In the genomic region with DNA sequence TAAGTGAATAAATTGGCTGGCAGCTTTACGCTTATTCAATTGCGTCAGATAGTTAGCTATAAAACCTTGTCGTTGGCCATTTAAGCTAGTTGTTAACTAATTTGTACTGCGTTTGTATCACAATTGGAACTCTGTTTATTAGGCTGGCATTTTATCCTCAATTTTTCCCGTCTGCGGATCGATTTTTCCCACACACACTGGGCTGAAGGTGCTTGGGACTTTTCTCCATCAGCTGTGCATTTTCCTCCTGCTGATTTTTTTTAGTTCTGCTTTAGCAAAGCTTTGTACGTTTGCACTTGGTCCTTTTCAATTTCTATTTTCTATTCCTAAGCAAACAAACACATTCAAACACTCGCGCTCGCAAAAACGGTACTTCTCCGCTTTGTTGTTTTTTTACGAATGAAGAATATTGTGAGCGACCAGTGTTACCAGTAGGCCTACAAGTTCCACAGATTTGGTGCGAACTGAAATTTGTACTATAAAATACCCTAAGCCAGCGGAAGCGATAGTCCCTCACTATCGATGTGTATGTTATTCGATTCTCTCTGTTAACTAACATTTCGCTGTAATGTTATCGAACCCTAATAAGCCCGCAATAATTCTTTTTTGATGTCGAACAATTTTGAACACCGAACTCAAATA, we compare ENCODE assay signal across 3 fruit fly cellular contexts.
TF ChIP-seq lines count a peak whose summit lies in the region.

No protein-coding gene starts in this region.

TF ChIP-seq in whole organism, adult, 20 proteins besides CTCF, POLR2A, EP300 and RAD21 (continued from another document):
- TF ChIP-seq cnc (optimal IDR thresholded peaks at IDR 0.05; lab: Kevin White, UChicago), result no peak
- no peak for TF ChIP-seq tj (GFP tag; optimal IDR thresholded peaks at IDR 0.05; lab: Kevin White, UChicago)
- no peak for TF ChIP-seq Crg-1 (GFP tag; optimal IDR thresholded peaks at IDR 0.05; lab: Kevin White, UChicago)

TF ChIP-seq in whole organism, embryonic, 481 proteins besides CTCF, POLR2A, EP300 and RAD21 (continued from another document and continues in another):
- TF ChIP-seq Dip2 (GFP tag; IDR thresholded peaks at IDR 0.05; lab: Robert Waterston, UW) (no peak), CG15514 (GFP tag; optimal IDR thresholded peaks at IDR 0.05; lab: Kevin White, UChicago) (peak; percentile 97), Lim3 (GFP tag; IDR thresholded peaks at IDR 0.05; lab: Robert Waterston, UW) (no peak), CG18599 (GFP tag; optimal IDR thresholded peaks at IDR 0.05; lab: Kevin White, UChicago) (peak; percentile 58), psq (GFP tag; optimal IDR thresholded peaks at IDR 0.05; lab: Kevin White, UChicago) (no peak), Dref (GFP tag; IDR thresholded peaks at IDR 0.05; lab: Robert Waterston, UW) (no peak), CG11085 (GFP tag; IDR thresholded peaks at IDR 0.05; lab: Robert Waterston, UW) (no peak), sob (GFP tag; IDR thresholded peaks at IDR 0.05; lab: Robert Waterston, UW) (no peak), CG6854 (GFP tag; optimal IDR thresholded peaks at IDR 0.05; lab: Kevin White, UChicago) (peak; percentile 62), repo (GFP tag; optimal IDR thresholded peaks at IDR 0.05; lab: Kevin White, UChicago) (no peak), pum (GFP tag; optimal IDR thresholded peaks at IDR 0.05; lab: Kevin White, UChicago) (no peak), fd102C (GFP tag; optimal IDR thresholded peaks at IDR 0.05; lab: Kevin White, UChicago) (no peak), hth (optimal IDR thresholded peaks at IDR 0.05; lab: Kevin White, UChicago) (no peak), lmd (GFP tag; IDR thresholded peaks at IDR 0.05; lab: Robert Waterston, UW) (no peak), NC2β (GFP tag; optimal IDR thresholded peaks at IDR 0.05; lab: Kevin White, UChicago) (peak; percentile 43), tx (GFP tag; optimal IDR thresholded peaks at IDR 0.05; lab: Kevin White, UChicago) (no peak), Hmr (GFP tag; optimal IDR thresholded peaks at IDR 0.05; lab: Kevin White, UChicago) (peak; percentile 73), CG6683 (GFP tag; optimal IDR thresholded peaks at IDR 0.05; lab: Kevin White, UChicago) (no peak), Med (GFP tag; lab: Kevin White, UChicago) (peak; percentile 98), sug (tag; optimal IDR thresholded peaks at IDR 0.05; lab: Kevin White, UChicago) (peak; percentile 41), Nf-YC (tag; optimal IDR thresholded peaks at IDR 0.05; lab: Kevin White, UChicago) (peak; percentile 43), D (optimal IDR thresholded peaks at IDR 0.05; lab: Kevin White, UChicago) (peak; percentile 29), D (GFP tag; optimal IDR thresholded peaks at IDR 0.05; lab: Kevin White, UChicago) (no peak), gcm (GFP tag; optimal IDR thresholded peaks at IDR 0.05; lab: Kevin White, UChicago) (peak; percentile 21), danr (GFP tag; IDR thresholded peaks at IDR 0.05; lab: Robert Waterston, UW) (no peak), ci (GFP tag; IDR thresholded peaks at IDR 0.05; lab: Robert Waterston, UW) (no peak), CG8290 (GFP tag; optimal IDR thresholded peaks at IDR 0.05; lab: Kevin White, UChicago) (no peak), CG8290 (tag; optimal IDR thresholded peaks at IDR 0.05; lab: Kevin White, UChicago) (peak in 1 of 2 experiments; percentile 75), Atf6 (GFP tag; IDR thresholded peaks at IDR 0.05; lab: Robert Waterston, UW) (no peak), CG13424 (tag; optimal IDR thresholded peaks at IDR 0.05; lab: Kevin White, UChicago) (peak; percentile 41), HLH4C (GFP tag; IDR thresholded peaks at IDR 0.05; lab: Robert Waterston, UW; ENCODE audit: partially characterized antibody) (no peak), chn (GFP tag; optimal IDR thresholded peaks at IDR 0.05; lab: Kevin White, UChicago) (peak; percentile 40), gt (GFP tag; IDR thresholded peaks at IDR 0.05; lab: Robert Waterston, UW) (no peak), vvl (GFP tag; IDR thresholded peaks at IDR 0.05; lab: Robert Waterston, UW) (no peak), fd64A (GFP tag; optimal IDR thresholded peaks at IDR 0.05; lab: Kevin White, UChicago) (no peak), HmgZ (tag; optimal IDR thresholded peaks at IDR 0.05; lab: Kevin White, UChicago) (peak; percentile 79), CG14441 (GFP tag; IDR thresholded peaks at IDR 0.05; lab: Robert Waterston, UW) (no peak), Aef1 (GFP tag; IDR thresholded peaks at IDR 0.05; lab: Robert Waterston, UW) (no peak), Ets65A (GFP tag; lab: Kevin White, UChicago) (no peak), CG1233 (GFP tag; optimal IDR thresholded peaks at IDR 0.05; lab: Kevin White, UChicago) (no peak), gem (tag; optimal IDR thresholded peaks at IDR 0.05; lab: Kevin White, UChicago) (no peak), CG12942 (GFP tag; optimal IDR thresholded peaks at IDR 0.05; lab: Kevin White, UChicago) (no peak), MTF-1 (GFP tag; optimal IDR thresholded peaks at IDR 0.05; lab: Kevin White, UChicago; ENCODE audit: borderline replicate concordance) (no peak), Oli (tag; optimal IDR thresholded peaks at IDR 0.05; lab: Kevin White, UChicago) (no peak), Bdp1 (GFP tag; optimal IDR thresholded peaks at IDR 0.05; lab: Kevin White, UChicago) (no peak), Ptx1 (GFP tag; IDR thresholded peaks at IDR 0.05; lab: Robert Waterston, UW) (no peak), CG10979 (tag; optimal IDR thresholded peaks at IDR 0.05; lab: Kevin White, UChicago) (no peak), dm (GFP tag; optimal IDR thresholded peaks at IDR 0.05; lab: Kevin White, UChicago) (peak; percentile 22), bsh (GFP tag; optimal IDR thresholded peaks at IDR 0.05; lab: Kevin White, UChicago) (peak in 1 of 2 experiments; percentile 18), CG12391 (tag; optimal IDR thresholded peaks at IDR 0.05; lab: Kevin White, UChicago) (peak; percentile 49), Gsc (GFP tag; IDR thresholded peaks at IDR 0.05; lab: Robert Waterston, UW) (no peak), ftz-f1 (GFP tag; optimal IDR thresholded peaks at IDR 0.05; lab: Kevin White, UChicago) (peak; percentile 18), B-H1 (GFP tag; IDR thresholded peaks at IDR 0.05; lab: Robert Waterston, UW) (no peak), eyg (GFP tag; optimal IDR thresholded peaks at IDR 0.05; lab: Kevin White, UChicago) (no peak), hb (GFP tag; IDR thresholded peaks at IDR 0.05; lab: Robert Waterston, UW; ENCODE audit: partially characterized antibody) (no peak), CG12219 (GFP tag; optimal IDR thresholded peaks at IDR 0.05; lab: Kevin White, UChicago) (no peak), Max (GFP tag; optimal IDR thresholded peaks at IDR 0.05; lab: Kevin White, UChicago) (no peak), Mrtf (GFP tag; IDR thresholded peaks at IDR 0.05; lab: Robert Waterston, UW) (no peak), CG4854 (GFP tag; optimal IDR thresholded peaks at IDR 0.05; lab: Kevin White, UChicago) (peak; percentile 15), Sry-β (GFP tag; optimal IDR thresholded peaks at IDR 0.05; lab: Kevin White, UChicago) (no peak), unc-4 (GFP tag; IDR thresholded peaks at IDR 0.05; lab: Robert Waterston, UW; ENCODE audit: partially characterized antibody) (no peak), seq (GFP tag; IDR thresholded peaks at IDR 0.05; lab: Robert Waterston, UW) (no peak), Trl (optimal IDR thresholded peaks at IDR 0.05; lab: Kevin White, UChicago) (no peak), Trl (GFP tag; optimal IDR thresholded peaks at IDR 0.05; lab: Kevin White, UChicago) (peak; percentile 18)

TF ChIP-seq in whole organism, prepupa, 60 proteins besides CTCF, POLR2A, EP300 and RAD21 (continued from another document):
- peak; percentile 13 for TF ChIP-seq dsx (GFP tag; optimal IDR thresholded peaks at IDR 0.05; lab: Kevin White, UChicago; ENCODE audit: poor library complexity, severe bottlenecking)
- no peak for TF ChIP-seq topi (GFP tag; optimal IDR thresholded peaks at IDR 0.05; lab: Kevin White, UChicago)
- TF ChIP-seq CG10631 (GFP tag; optimal IDR thresholded peaks at IDR 0.05; lab: Kevin White, UChicago), result no peak
- TF ChIP-seq CG15336 (GFP tag; IDR thresholded peaks at IDR 0.05; lab: Robert Waterston, UW), result no peak
- no peak for TF ChIP-seq spab (GFP tag; optimal IDR thresholded peaks at IDR 0.05; lab: Kevin White, UChicago)
- peak; percentile 65 for TF ChIP-seq Eip78C (GFP tag; lab: Kevin White, UChicago)
- TF ChIP-seq achi (GFP tag; optimal IDR thresholded peaks at IDR 0.05; lab: Kevin White, UChicago), result no peak
- TF ChIP-seq lz (GFP tag; optimal IDR thresholded peaks at IDR 0.05; lab: Kevin White, UChicago), result peak; percentile 22
- peak; percentile 7 for TF ChIP-seq CG6792 (GFP tag; optimal IDR thresholded peaks at IDR 0.05; lab: Kevin White, UChicago)
- TF ChIP-seq salr (GFP tag; optimal IDR thresholded peaks at IDR 0.05; lab: Kevin White, UChicago), result no peak
- no peak for TF ChIP-seq acj6 (GFP tag; optimal IDR thresholded peaks at IDR 0.05; lab: Kevin White, UChicago)
- TF ChIP-seq Smox (GFP tag; optimal IDR thresholded peaks at IDR 0.05; lab: Kevin White, UChicago), result no peak
- peak; percentile 70 for TF ChIP-seq Sox14 (GFP tag; optimal IDR thresholded peaks at IDR 0.05; lab: Kevin White, UChicago)
- TF ChIP-seq Lpt (GFP tag; optimal IDR thresholded peaks at IDR 0.05; lab: Kevin White, UChicago), result no peak
- TF ChIP-seq CG16779 (tag; optimal IDR thresholded peaks at IDR 0.05; lab: Kevin White, UChicago), result no peak
- TF ChIP-seq CG8632 (GFP tag; optimal IDR thresholded peaks at IDR 0.05; lab: Kevin White, UChicago), result no peak
- TF ChIP-seq Ets21C (GFP tag; optimal IDR thresholded peaks at IDR 0.05; lab: Kevin White, UChicago), result no peak
- peak; percentile 46 for TF ChIP-seq Eip93F (GFP tag; optimal IDR thresholded peaks at IDR 0.05; lab: Kevin White, UChicago)
- TF ChIP-seq CG6276 (GFP tag; optimal IDR thresholded peaks at IDR 0.05; lab: Kevin White, UChicago), result no peak
- TF ChIP-seq fkh (GFP tag; optimal IDR thresholded peaks at IDR 0.05; lab: Kevin White, UChicago), result peak; percentile 61
- no peak for TF ChIP-seq Hr39 (GFP tag; optimal IDR thresholded peaks at IDR 0.05; lab: Kevin White, UChicago)
- TF ChIP-seq eg (GFP tag; IDR thresholded peaks at IDR 0.05; lab: Robert Waterston, UW), result no peak
- TF ChIP-seq CG4318 (GFP tag; optimal IDR thresholded peaks at IDR 0.05; lab: Kevin White, UChicago), result no peak
- no peak for TF ChIP-seq CG31627 (GFP tag; optimal IDR thresholded peaks at IDR 0.05; lab: Kevin White, UChicago)
- TF ChIP-seq Sox15 (GFP tag; optimal IDR thresholded peaks at IDR 0.05; lab: Kevin White, UChicago), result no peak
- no peak for TF ChIP-seq OdsH (GFP tag; optimal IDR thresholded peaks at IDR 0.05; lab: Kevin White, UChicago)
- TF ChIP-seq CG32006 (GFP tag; optimal IDR thresholded peaks at IDR 0.05; lab: Kevin White, UChicago), result no peak
- no peak for TF ChIP-seq CG10669 (GFP tag; optimal IDR thresholded peaks at IDR 0.05; lab: Kevin White, UChicago)
- TF ChIP-seq Met (GFP tag; optimal IDR thresholded peaks at IDR 0.05; lab: Kevin White, UChicago), result no peak
- TF ChIP-seq vri (GFP tag; optimal IDR thresholded peaks at IDR 0.05; lab: Kevin White, UChicago), result peak; percentile 62
- TF ChIP-seq CG11762 (GFP tag; optimal IDR thresholded peaks at IDR 0.05; lab: Kevin White, UChicago; ENCODE audit: insufficient read depth), result no peak
- TF ChIP-seq ss (GFP tag; optimal IDR thresholded peaks at IDR 0.05; lab: Kevin White, UChicago), result peak in 1 of 2 experiments; percentile 51
- peak; percentile 14 for TF ChIP-seq esn (GFP tag; optimal IDR thresholded peaks at IDR 0.05; lab: Kevin White, UChicago)
- no peak for TF ChIP-seq svp (GFP tag; lab: Kevin White, UChicago)
- peak; percentile 43 for TF ChIP-seq Sox102F (GFP tag; optimal IDR thresholded peaks at IDR 0.05; lab: Kevin White, UChicago)
- TF ChIP-seq cyc (GFP tag; optimal IDR thresholded peaks at IDR 0.05; lab: Kevin White, UChicago), result no peak
- TF ChIP-seq Eip75B (GFP tag; optimal IDR thresholded peaks at IDR 0.05; lab: Kevin White, UChicago), result no peak
- TF ChIP-seq CG6163 (GFP tag; IDR thresholded peaks at IDR 0.05; lab: Robert Waterston, UW), result no peak
- TF ChIP-seq CG6808 (GFP tag; optimal IDR thresholded peaks at IDR 0.05; lab: Kevin White, UChicago), result no peak
- no peak for TF ChIP-seq CG11294 (GFP tag; IDR thresholded peaks at IDR 0.05; lab: Robert Waterston, UW)
- peak; percentile 3 for TF ChIP-seq CG1621 (tag; optimal IDR thresholded peaks at IDR 0.05; lab: Kevin White, UChicago)
- no peak for TF ChIP-seq Gug (GFP tag; IDR thresholded peaks at IDR 0.05; lab: Robert Waterston, UW)
TF ChIP-seq in whole organism, prepupa: peak in this region for 17.
